Worm (Caenorhabditis elegans) whole organism, L1 larva: ENCODE measurements around the gene F26D2.14.

ENCODE experiments used
- C04F5.9 ChIP-seq: sonication (generic microtip); optimal IDR thresholded peaks from 2 replicates; lab custom pipeline; 2016; ENCODE audit warnings: missing genetic modification characterization, missing compliant biosample characterization
- C16A3.4 ChIP-seq: fragments of 150-350 bp; optimal IDR thresholded peaks from 2 replicates; lab custom pipeline; 2014; ENCODE audit warnings: missing biosample characterization, missing genetic modification characterization
- F16B12.6 ChIP-seq: fragments of 150-350 bp; optimal IDR thresholded peaks from 2 replicates; lab custom pipeline; 2014; ENCODE audit warnings: missing biosample characterization, missing genetic modification characterization
- Y116A8C.19 ChIP-seq: sonication (generic microtip); optimal IDR thresholded peaks from 2 replicates; lab custom pipeline; 2016; ENCODE audit warnings: missing compliant biosample characterization, missing genetic modification characterization, borderline replicate concordance
- alr-1 ChIP-seq: fragments of 200-800 bp; sonication (Bioruptor generic); optimal IDR thresholded peaks from 2 replicates; lab custom pipeline; 2018; ENCODE audit warnings: borderline replicate concordance, mild to moderate bottlenecking, missing genetic modification characterization, missing compliant biosample characterization
- ama-1 ChIP-seq: fragments of 150-350 bp; optimal IDR thresholded peaks from 2 replicates; lab custom pipeline; 2014
- blmp-1 ChIP-seq: fragments of 150-350 bp; optimal IDR thresholded peaks from 2 replicates; lab custom pipeline; 2014; ENCODE audit warnings: missing biosample characterization, missing genetic modification characterization
- ceh-8 ChIP-seq: fragments of 200-800 bp; sonication (Bioruptor generic); optimal IDR thresholded peaks from 2 replicates; lab custom pipeline; 2018; ENCODE audit warnings: mild to moderate bottlenecking, missing genetic modification characterization, moderate library complexity, missing compliant biosample characterization
- ceh-82 ChIP-seq, 3 experiments: fragments of 150-350 bp in 1 of 3; sonication (generic microtip) in 2 of 3; optimal IDR thresholded peaks; 2 replicates each; lab custom pipeline; 2014 to 2017; ENCODE audit warnings: missing biosample characterization in 3 of 3, missing genetic modification characterization in 3 of 3
- ceh-88 ChIP-seq: fragments of 200-800 bp; sonication (Bioruptor generic); IDR thresholded peaks from 2 replicates; pipeline ENCODE4 v1.3.6; 2022; ENCODE audit warnings: missing genetic modification characterization, missing compliant biosample characterization
- ces-1 ChIP-seq: fragments of 150-350 bp; optimal IDR thresholded peaks from 2 replicates; lab custom pipeline; 2014; ENCODE audit warnings: missing biosample characterization, missing genetic modification reagents, missing genetic modification characterization
- dpl-1 ChIP-seq, 3 experiments: fragments of 150-350 bp in 2 of 3; sonication (generic microtip) in 1 of 3; optimal IDR thresholded peaks; 2 replicates each; lab custom pipeline; 2014 to 2017; ENCODE audit warnings: missing biosample characterization in 3 of 3, missing genetic modification characterization in 3 of 3, missing genetic modification reagents in 3 of 3
- dsc-1 ChIP-seq: sonication (generic microtip); optimal IDR thresholded peaks from 2 replicates; lab custom pipeline; 2016; ENCODE audit warnings: mild to moderate bottlenecking, missing genetic modification characterization, missing compliant biosample characterization
- elt-2 ChIP-seq: sonication (generic microtip); optimal IDR thresholded peaks from 2 replicates; lab custom pipeline; 2016; ENCODE audit warnings: missing genetic modification characterization, mild to moderate bottlenecking, inconsistent platforms, missing compliant biosample characterization, missing genetic modification reagents
- elt-3 ChIP-seq, 6 experiments: fragments of 150-350 bp in 1 of 6; sonication (generic microtip); optimal IDR thresholded peaks; 2 replicates each; lab custom pipeline; 2017 to 2018; ENCODE audit warnings: missing biosample characterization in 6 of 6, missing genetic modification characterization in 6 of 6, inconsistent platforms in 1 of 6
- grh-1 ChIP-seq: fragments of 200-800 bp; sonication (Bioruptor generic); IDR thresholded peaks from 2 replicates; pipeline ENCODE4 v1.3.6; 2022; ENCODE audit warnings: missing genetic modification reagents, missing genetic modification characterization, missing compliant biosample characterization
- hlh-4 ChIP-seq: sonication (generic microtip); optimal IDR thresholded peaks from 2 replicates; lab custom pipeline; 2016; ENCODE audit warnings: mild to moderate bottlenecking, missing genetic modification characterization, missing compliant biosample characterization
- lin-39 ChIP-seq: fragments of 150-350 bp; optimal IDR thresholded peaks from 2 replicates; lab custom pipeline; 2014; ENCODE audit warnings: missing biosample characterization, missing genetic modification reagents, missing genetic modification characterization
- mef-2 ChIP-seq: fragments of 150-350 bp; optimal IDR thresholded peaks from 2 replicates; lab custom pipeline; 2014; ENCODE audit warnings: missing biosample characterization, missing genetic modification characterization
- nhr-20 ChIP-seq: sonication (generic microtip); optimal IDR thresholded peaks from 2 replicates; lab custom pipeline; 2016; ENCODE audit warnings: mild to moderate bottlenecking, missing genetic modification characterization, missing compliant biosample characterization
- nhr-28 ChIP-seq: fragments of 150-350 bp; optimal IDR thresholded peaks from 2 replicates; lab custom pipeline; 2014; ENCODE audit warnings: missing biosample characterization, missing genetic modification characterization
- nhr-47 ChIP-seq: sonication (generic microtip); optimal IDR thresholded peaks from 2 replicates; lab custom pipeline; 2016; ENCODE audit warnings: mild to moderate bottlenecking, missing genetic modification characterization, moderate library complexity, missing compliant biosample characterization
- nhr-76 ChIP-seq: sonication (generic microtip); optimal IDR thresholded peaks from 2 replicates; lab custom pipeline; 2017; ENCODE audit warnings: missing biosample characterization, missing genetic modification characterization
- nhr-84 ChIP-seq: sonication (generic microtip); optimal IDR thresholded peaks from 2 replicates; lab custom pipeline; 2017; ENCODE audit warnings: missing biosample characterization, missing genetic modification characterization
- nhr-85 ChIP-seq: sonication (generic microtip); peaks from one replicate; lab custom pipeline; 2016; ENCODE audit warnings: missing genetic modification characterization, inconsistent platforms, missing compliant biosample characterization
- nhr-90 ChIP-seq: sonication (generic microtip); optimal IDR thresholded peaks from 2 replicates; lab custom pipeline; 2016; ENCODE audit warnings: mild to moderate bottlenecking, missing genetic modification characterization, missing compliant biosample characterization; ENCODE audit not compliant: poor library complexity
- pag-3 ChIP-seq: sonication (generic microtip); optimal IDR thresholded peaks from 2 replicates; lab custom pipeline; 2017; ENCODE audit warnings: missing genetic modification characterization, mild to moderate bottlenecking, missing compliant biosample characterization, antibody characterized with exemption, borderline replicate concordance; ENCODE audit not compliant: insufficient read depth
- pax-3 ChIP-seq: fragments of 200-800 bp; sonication (Bioruptor generic); optimal IDR thresholded peaks from 2 replicates; lab custom pipeline; 2018; ENCODE audit warnings: mild to moderate bottlenecking, missing genetic modification characterization, moderate library complexity, missing compliant biosample characterization
- pqm-1 ChIP-seq: sonication (generic microtip); optimal IDR thresholded peaks from 3 replicates; lab custom pipeline; 2017; ENCODE audit warnings: missing biosample characterization, missing genetic modification characterization
- skn-1 ChIP-seq: fragments of 150-350 bp; optimal IDR thresholded peaks from 2 replicates; lab custom pipeline; 2014; ENCODE audit warnings: missing biosample characterization, missing genetic modification characterization
- snpc-4 ChIP-seq: fragments of 150-350 bp; optimal IDR thresholded peaks from 2 replicates; lab custom pipeline; 2014; ENCODE audit warnings: missing biosample characterization, missing genetic modification characterization
- snu-23 ChIP-seq: sonication (generic microtip); optimal IDR thresholded peaks from 2 replicates; lab custom pipeline; 2016; ENCODE audit warnings: missing genetic modification characterization, missing compliant biosample characterization
- sox-4 ChIP-seq: sonication (generic microtip); optimal IDR thresholded peaks from 2 replicates; lab custom pipeline; 2016; ENCODE audit warnings: missing genetic modification characterization, missing compliant biosample characterization
- sup-37 ChIP-seq: fragments of 200-800 bp; sonication (Bioruptor generic); optimal IDR thresholded peaks from 2 replicates; lab custom pipeline; 2018; ENCODE audit warnings: mild to moderate bottlenecking, missing genetic modification characterization, missing compliant biosample characterization
- swsn-7 ChIP-seq: sonication (generic microtip); optimal IDR thresholded peaks from 2 replicates; lab custom pipeline; 2016; ENCODE audit warnings: missing genetic modification characterization, missing compliant biosample characterization
- unc-130 ChIP-seq: fragments of 150-350 bp; optimal IDR thresholded peaks from 2 replicates; lab custom pipeline; 2017; ENCODE audit warnings: missing biosample characterization, missing genetic modification characterization, inconsistent platforms
- vab-15 ChIP-seq: sonication (generic microtip); optimal IDR thresholded peaks from 2 replicates; lab custom pipeline; 2017; ENCODE audit warnings: missing genotype, mild to moderate bottlenecking, missing genetic modification characterization, missing compliant biosample characterization
- xbp-1 ChIP-seq: sonication (generic microtip); optimal IDR thresholded peaks from 2 replicates; lab custom pipeline; 2016; ENCODE audit warnings: missing genetic modification characterization, missing compliant biosample characterization
- ztf-4 ChIP-seq: fragments of 150-350 bp; optimal IDR thresholded peaks from 2 replicates; lab custom pipeline; 2014; ENCODE audit warnings: missing biosample characterization, missing genetic modification characterization

Gene F26D2.14

DNA sequence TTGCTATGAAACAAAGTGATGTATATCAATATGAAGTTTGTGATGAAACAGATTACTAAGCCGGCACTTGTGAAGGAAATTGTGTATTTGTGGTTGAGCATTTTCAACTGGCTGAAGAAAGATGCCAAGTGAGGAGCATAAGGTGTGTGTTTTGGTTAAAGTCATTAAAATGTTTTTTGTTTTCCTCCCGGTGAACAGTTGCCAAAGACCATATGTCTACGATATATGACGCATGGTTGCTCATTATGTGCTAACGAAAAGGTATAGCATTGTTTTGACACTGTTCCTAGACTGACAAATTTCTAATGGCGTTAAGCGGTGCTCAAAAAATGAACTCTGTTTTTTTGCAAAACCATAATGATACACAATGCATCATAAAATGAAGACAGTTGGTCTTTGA, 18.6 kb upstream of the F26D2.14 start, which contains the start of gene str-55:
TSS of gene str-55 (minus strand) at position 101 of the 400 bp plus-strand sequence.
- no peak for TF ChIP-seq ztf-4 (tag; lab: Kevin White, UChicago)
- no peak for TF ChIP-seq mef-2 (tag; lab: Kevin White, UChicago)
- no peak for TF ChIP-seq nhr-28
- TF ChIP-seq skn-1 (tag; lab: Kevin White, UChicago): no peak
- TF ChIP-seq dpl-1 (GFP tag; optimal IDR thresholded peaks at IDR 0.05; lab: Kevin White, UChicago): no peak
- no peak for TF ChIP-seq ceh-88 (GFP tag; lab: Robert Waterston, UW)
- TF ChIP-seq pax-3 (tag; lab: Kevin White, UChicago): no peak
- TF ChIP-seq xbp-1: no peak
- no peak for TF ChIP-seq C04F5.9 (tag; lab: Kevin White, UChicago)
- TF ChIP-seq lin-39: no peak
- no peak for TF ChIP-seq nhr-20
- TF ChIP-seq nhr-76: no peak
- TF ChIP-seq C16A3.4 (tag; lab: Kevin White, UChicago): no peak
- TF ChIP-seq snpc-4: no peak
- TF ChIP-seq pqm-1: no peak

DNA sequence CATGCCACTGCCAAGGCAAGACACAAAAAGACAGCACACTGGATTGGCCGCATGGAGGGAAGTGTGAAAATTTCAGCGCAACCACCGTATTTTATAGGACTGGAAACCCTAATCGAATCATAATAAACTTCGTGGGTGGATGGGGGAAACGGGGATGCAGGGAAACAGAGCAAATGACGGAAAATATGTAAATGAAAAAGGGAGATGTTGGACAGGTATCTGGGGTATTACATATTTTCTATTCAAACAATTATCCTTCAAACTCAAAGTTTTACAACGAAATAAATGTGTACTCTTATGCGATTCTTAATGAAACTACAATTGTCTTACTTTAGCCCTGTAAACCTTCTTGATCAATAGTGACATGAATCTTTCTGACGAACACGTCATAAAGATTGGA, 15.9 kb upstream of the F26D2.14 start, which contains the start of gene F26D2.16:
TSS of gene F26D2.16 (minus strand) at position 101 of the 400 bp plus-strand sequence.
- TF ChIP-seq Y116A8C.19 (no peak), xbp-1 (no peak)

DNA sequence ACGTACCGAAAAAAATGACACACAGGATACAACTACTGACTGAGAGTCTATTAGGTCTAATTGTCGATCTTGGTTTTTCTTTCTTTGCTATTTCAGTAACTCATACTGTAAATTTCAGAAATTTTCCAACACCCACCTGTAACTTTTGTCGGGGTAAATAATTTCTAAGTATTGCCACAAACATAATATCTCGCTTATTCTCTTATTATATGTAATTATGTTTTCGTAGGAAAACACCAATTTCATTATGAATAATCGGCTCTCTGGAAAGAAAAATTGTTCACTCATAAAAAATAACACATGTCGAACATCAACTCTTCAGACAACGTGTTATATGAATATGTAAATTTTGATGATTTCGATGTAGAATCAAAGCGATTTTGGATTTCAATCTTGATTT, 15.0 kb upstream of the F26D2.14 start, which contains the start of gene srw-48:
TSS of gene srw-48 (plus strand) at position 301 of the 400 bp plus-strand sequence.
- no peak for TF ChIP-seq dsc-1 (tag; lab: Kevin White, UChicago)
- no peak for TF ChIP-seq ama-1
- no peak for TF ChIP-seq ceh-8 (GFP tag; lab: Kevin White, UChicago)
- TF ChIP-seq vab-15 (tag; lab: Kevin White, UChicago): no peak
- no peak for TF ChIP-seq alr-1 (tag; lab: Kevin White, UChicago)
- TF ChIP-seq blmp-1: no peak
- TF ChIP-seq nhr-90 (tag; lab: Kevin White, UChicago): no peak
- TF ChIP-seq unc-130 (tag; lab: Kevin White, UChicago): no peak
- TF ChIP-seq nhr-47 (tag; lab: Kevin White, UChicago): no peak
- no peak for TF ChIP-seq ces-1 (GFP tag; lab: Kevin White, UChicago)
- TF ChIP-seq pqm-1: no peak
- TF ChIP-seq hlh-4 (tag; lab: Kevin White, UChicago): no peak

DNA sequence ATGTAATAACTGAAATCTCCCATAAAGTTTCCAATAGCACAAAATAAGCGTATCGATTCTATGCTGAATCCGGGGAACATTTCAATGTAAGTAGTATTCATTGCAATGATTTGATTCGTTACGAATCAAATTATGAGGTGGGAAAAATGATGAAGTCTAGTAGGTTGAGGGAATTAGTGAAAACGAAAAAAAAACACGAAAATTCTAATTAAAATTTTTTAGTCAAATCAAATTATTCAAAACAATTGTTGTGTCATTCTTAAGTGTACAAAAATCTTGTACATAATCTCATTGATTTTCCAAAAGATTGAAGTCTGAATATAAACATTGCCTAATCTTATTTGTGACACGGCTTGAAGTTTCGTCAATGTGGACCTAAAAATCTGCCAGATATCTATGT, 11.2 kb upstream of the F26D2.14 start, which contains the start of gene srw-29:
TSS of gene srw-29 (minus strand) at position 101 of the 400 bp plus-strand sequence.
- TF ChIP-seq nhr-84 (tag; lab: Kevin White, UChicago) (no peak), ceh-8 (GFP tag; lab: Kevin White, UChicago) (no peak), elt-3 (tag; optimal IDR thresholded peaks at IDR 0.05; lab: Kevin White, UChicago) (no peak), skn-1 (tag; lab: Kevin White, UChicago) (no peak), elt-2 (tag; lab: Kevin White, UChicago) (no peak), grh-1 (GFP tag; lab: Robert Waterston, UW) (no peak)

DNA sequence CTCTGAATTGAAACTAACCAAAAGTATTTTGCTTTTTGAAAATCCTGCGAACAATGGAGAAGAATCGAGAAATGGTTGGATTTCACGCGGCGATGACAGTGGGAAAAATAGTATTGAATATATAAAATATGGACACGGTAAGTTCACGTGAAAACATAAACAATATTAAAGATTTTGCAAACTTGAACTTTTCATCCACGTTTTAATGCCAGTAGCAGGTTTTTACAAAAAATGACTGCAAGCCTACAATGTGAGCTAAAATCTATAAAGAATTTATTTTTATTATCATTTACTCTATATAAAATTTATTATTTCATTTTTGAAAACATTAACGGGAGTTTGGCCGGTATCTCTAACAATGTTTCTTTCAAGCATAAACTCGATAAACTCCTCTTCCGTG, 6.2 kb upstream of the F26D2.14 start, which contains the start of gene F26D2.10:
TSS of gene F26D2.10 (minus strand) at position 101 of the 400 bp plus-strand sequence.
- no peak for TF ChIP-seq snpc-4
- TF ChIP-seq sup-37: no peak
- no peak for TF ChIP-seq pax-3 (tag; lab: Kevin White, UChicago)
- TF ChIP-seq dsc-1 (tag; lab: Kevin White, UChicago): no peak
- no peak for TF ChIP-seq pag-3
- TF ChIP-seq, all 84 proteins: peak for 0

DNA sequence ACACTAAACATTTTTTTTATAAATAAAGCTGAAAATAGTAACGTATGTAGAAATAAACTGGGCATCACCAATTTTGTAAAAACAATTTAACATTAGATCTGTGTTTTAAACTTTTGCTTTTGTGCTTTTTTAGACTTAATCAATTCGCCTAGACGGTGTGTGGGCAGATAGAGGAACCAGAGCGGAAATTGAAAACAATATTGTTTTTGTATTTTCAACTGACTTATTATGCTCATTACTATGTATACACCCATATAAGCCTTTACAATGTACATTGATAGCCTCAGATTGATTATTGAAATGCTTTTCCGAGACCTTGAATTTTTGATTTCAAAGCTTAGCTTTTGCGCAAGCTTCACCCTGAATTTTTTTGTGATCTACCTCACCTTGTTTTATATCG, 5.7 kb upstream of the F26D2.14 start, which contains the start of gene str-73:
TSS of gene str-73 (plus strand) at position 301 of the 400 bp plus-strand sequence.
- TF ChIP-seq swsn-7 (tag; lab: Kevin White, UChicago) (no peak), sox-4 (no peak), nhr-85 (tag; lab: Kevin White, UChicago) (no peak), snu-23 (GFP tag; lab: Kevin White, UChicago) (no peak), F16B12.6 (no peak), hlh-4 (tag; lab: Kevin White, UChicago) (no peak), ceh-82 (tag; optimal IDR thresholded peaks at IDR 0.05; lab: Kevin White, UChicago) (no peak), mef-2 (tag; lab: Kevin White, UChicago) (no peak)
